Fruit fly (Drosophila melanogaster) whole organism, embryonic: Measurements from ENCODE around the gene kis.

Source experiments
- Abd-B ChIP-seq: fragments of 200-800 bp; sonication (Bioruptor generic); optimal IDR thresholded peaks from 2 replicates; lab custom pipeline; 2018; ENCODE audit warnings: missing biosample characterization, mild to moderate bottlenecking, missing genetic modification characterization, moderate library complexity
- Antp ChIP-seq: fragments of 200-800 bp; sonication (Bioruptor generic); optimal IDR thresholded peaks from 3 replicates; lab custom pipeline; 2016; ENCODE audit warnings: missing biosample characterization, missing genetic modification characterization
- B-H2 ChIP-seq: fragments of 200-800 bp; sonication (Bioruptor generic); optimal IDR thresholded peaks from 2 replicates; lab custom pipeline; 2018; ENCODE audit warnings: missing biosample characterization, mild to moderate bottlenecking, missing genetic modification characterization
- Blimp-1 ChIP-seq: fragments of 200-800 bp; sonication (Bioruptor generic); optimal IDR thresholded peaks from 3 replicates; lab custom pipeline; 2018; ENCODE audit warnings: missing biosample characterization, missing genetic modification characterization, mild to moderate bottlenecking, moderate library complexity, missing genetic modification reagents
- CG10267 ChIP-seq: fragments of 200-800 bp; sonication (Bioruptor generic); optimal IDR thresholded peaks from 2 replicates; lab custom pipeline; 2018; ENCODE audit warnings: missing biosample characterization, mild to moderate bottlenecking, missing genetic modification characterization, moderate library complexity
- CG10654 ChIP-seq: fragments of 200-800 bp; sonication (Bioruptor generic); optimal IDR thresholded peaks from 2 replicates; lab custom pipeline; 2016; ENCODE audit warnings: missing biosample characterization, missing genetic modification characterization
- CG11560 ChIP-seq: fragments of 200-800 bp; sonication (Bioruptor generic); IDR thresholded peaks from 3 replicates; pipeline ENCODE4 v1.3.6; 2022; ENCODE audit warnings: missing biosample characterization, missing genetic modification characterization
- CG12071 ChIP-seq: fragments of 200-800 bp; sonication (Bioruptor generic); optimal IDR thresholded peaks from 3 replicates; lab custom pipeline; 2018; ENCODE audit warnings: missing biosample characterization, mild to moderate bottlenecking, missing genetic modification characterization
- CG12219 ChIP-seq: fragments of 200-800 bp; sonication (Bioruptor generic); optimal IDR thresholded peaks from 3 replicates; lab custom pipeline; 2018; ENCODE audit warnings: missing biosample characterization, mild to moderate bottlenecking, missing genetic modification characterization
- CG12236 ChIP-seq: fragments of 200-800 bp; sonication (Bioruptor generic); optimal IDR thresholded peaks from 2 replicates; lab custom pipeline; 2016; ENCODE audit warnings: missing biosample characterization, missing genetic modification characterization
- CG13775 ChIP-seq: fragments of 200-800 bp; sonication (Bioruptor generic); optimal IDR thresholded peaks from 3 replicates; lab custom pipeline; 2017; ENCODE audit warnings: missing biosample characterization, mild to moderate bottlenecking, missing genetic modification characterization
- CG14710 ChIP-seq: fragments of 200-800 bp; sonication (Bioruptor generic); optimal IDR thresholded peaks from 3 replicates; lab custom pipeline; 2019; ENCODE audit warnings: missing biosample characterization, mild to moderate bottlenecking, missing genetic modification characterization, moderate library complexity
- CG14965 ChIP-seq: fragments of 200-800 bp; sonication (Bioruptor generic); optimal IDR thresholded peaks from 2 replicates; lab custom pipeline; 2016; ENCODE audit warnings: missing biosample characterization, missing genetic modification characterization, borderline replicate concordance
- CG2202 ChIP-seq: fragments of 200-800 bp; sonication (Bioruptor generic); optimal IDR thresholded peaks from 2 replicates; lab custom pipeline; 2018; ENCODE audit warnings: missing biosample characterization, mild to moderate bottlenecking, missing genetic modification characterization
- CG2875 ChIP-seq: fragments of 200-800 bp; sonication (Bioruptor generic); optimal IDR thresholded peaks from 2 replicates; lab custom pipeline; 2017; ENCODE audit warnings: missing biosample characterization, mild to moderate bottlenecking, missing genetic modification characterization, missing genetic modification reagents
- CG32532 ChIP-seq: fragments of 200-800 bp; sonication (Bioruptor generic); IDR thresholded peaks from 2 replicates; pipeline ENCODE4 v1.3.6; 2022; ENCODE audit warnings: missing biosample characterization, missing genetic modification characterization
- CG6254 ChIP-seq: fragments of 200-800 bp; sonication (Bioruptor generic); optimal IDR thresholded peaks from 3 replicates; lab custom pipeline; 2017; ENCODE audit warnings: mild to moderate bottlenecking, missing biosample characterization, missing genetic modification reagents, missing genetic modification characterization
- CG7928 ChIP-seq: fragments of 200-800 bp; sonication (Bioruptor generic); optimal IDR thresholded peaks from 2 replicates; lab custom pipeline; 2017; ENCODE audit warnings: missing biosample characterization, mild to moderate bottlenecking, missing genetic modification characterization
- CG8281 ChIP-seq: fragments of 200-800 bp; sonication (Bioruptor generic); optimal IDR thresholded peaks from 2 replicates; lab custom pipeline; 2018; ENCODE audit warnings: missing biosample characterization, mild to moderate bottlenecking, missing genetic modification characterization, moderate library complexity
- CG8765 ChIP-seq: fragments of 200-800 bp; sonication (Bioruptor generic); IDR thresholded peaks from 2 replicates; pipeline ENCODE4 v1.3.6; 2022; ENCODE audit warnings: missing biosample characterization, missing genetic modification characterization
- CG8924 ChIP-seq: fragments of 200-800 bp; optimal IDR thresholded peaks from 3 replicates; lab custom pipeline; 2019; ENCODE audit warnings: missing biosample characterization, mild to moderate bottlenecking, missing genetic modification characterization, moderate library complexity
- CG9437 ChIP-seq: fragments of 200-800 bp; sonication (Bioruptor generic); optimal IDR thresholded peaks from 2 replicates; lab custom pipeline; 2018; ENCODE audit warnings: missing biosample characterization, mild to moderate bottlenecking, missing genetic modification characterization
- D19B ChIP-seq: fragments of 200-800 bp; sonication (Bioruptor generic); optimal IDR thresholded peaks from 2 replicates; lab custom pipeline; 2017; ENCODE audit warnings: missing biosample characterization, mild to moderate bottlenecking, missing genetic modification characterization
- Dad ChIP-seq: fragments of 200-800 bp; sonication (Bioruptor generic); optimal IDR thresholded peaks from 3 replicates; lab custom pipeline; 2016; ENCODE audit warnings: missing biosample characterization, missing genetic modification characterization
- Dp ChIP-seq: fragments of 200-800 bp; sonication (Bioruptor generic); optimal IDR thresholded peaks from 2 replicates; lab custom pipeline; 2018; ENCODE audit warnings: missing biosample characterization, mild to moderate bottlenecking, missing genetic modification characterization, moderate library complexity
- E2f1 ChIP-seq: fragments of 200-800 bp; sonication (Bioruptor generic); IDR thresholded peaks from 2 replicates; pipeline ENCODE4 v1.3.6; 2022; ENCODE audit warnings: missing biosample characterization, missing genetic modification characterization
- Ets65A ChIP-seq: fragments of 200-800 bp; sonication (Bioruptor generic); peaks from one replicate; lab custom pipeline; 2016; ENCODE audit warnings: missing biosample characterization, missing genetic modification characterization
- Gsc ChIP-seq: fragments of 200-800 bp; sonication (Bioruptor generic); IDR thresholded peaks from 2 replicates; pipeline ENCODE4 v1.3.6; 2022; ENCODE audit warnings: missing biosample characterization, missing genetic modification characterization
- HLHmδ ChIP-seq: fragments of 200-800 bp; sonication (Bioruptor generic); optimal IDR thresholded peaks from 2 replicates; lab custom pipeline; 2018; ENCODE audit warnings: missing biosample characterization, mild to moderate bottlenecking, missing genetic modification characterization, moderate library complexity
- Optix ChIP-seq: fragments of 200-800 bp; sonication (Bioruptor generic); IDR thresholded peaks from 3 replicates; pipeline ENCODE4 v1.3.6; 2022; ENCODE audit warnings: missing biosample characterization, missing genetic modification characterization
- Sry-δ ChIP-seq: fragments of 200-800 bp; sonication (Bioruptor generic); optimal IDR thresholded peaks from 2 replicates; lab custom pipeline; 2016; ENCODE audit warnings: missing biosample characterization, missing genetic modification characterization
- Stat92E ChIP-seq, 3 experiments: fragments of >200 bp in 2 of 3; fragments of 200-800 bp in 1 of 3; sonication (Bioruptor generic) in 1 of 3; optimal IDR thresholded peaks; 2 replicates each; lab custom pipeline; 2017 to 2019; ENCODE audit warnings: missing biosample characterization in 3 of 3, missing genetic modification characterization in 3 of 3, mild to moderate bottlenecking in 1 of 3, moderate library complexity in 1 of 3
- Vsx1 ChIP-seq: fragments of 200-800 bp; sonication (Bioruptor generic); optimal IDR thresholded peaks from 2 replicates; lab custom pipeline; 2017; ENCODE audit warnings: missing biosample characterization, mild to moderate bottlenecking, missing genetic modification characterization, missing genetic modification reagents
- bcd ChIP-seq: fragments of 200-800 bp; sonication (Bioruptor generic); optimal IDR thresholded peaks from 2 replicates; lab custom pipeline; 2017; ENCODE audit warnings: missing biosample characterization, mild to moderate bottlenecking, missing genetic modification characterization
- bigmax ChIP-seq: fragments of 200-800 bp; sonication (Bioruptor generic); optimal IDR thresholded peaks from 2 replicates; lab custom pipeline; 2018; ENCODE audit warnings: missing biosample characterization, mild to moderate bottlenecking, missing genetic modification characterization
- corto ChIP-seq: fragments of 200-800 bp; sonication (Bioruptor generic); optimal IDR thresholded peaks from 2 replicates; lab custom pipeline; 2016; ENCODE audit warnings: missing biosample characterization, mild to moderate bottlenecking, missing genetic modification characterization, moderate library complexity
- gcm ChIP-seq: fragments of 200-800 bp; sonication (Bioruptor generic); optimal IDR thresholded peaks from 2 replicates; lab custom pipeline; 2019; ENCODE audit warnings: missing biosample characterization, mild to moderate bottlenecking, missing genetic modification characterization, moderate library complexity
- grn ChIP-seq: fragments of 200-800 bp; sonication (Bioruptor generic); optimal IDR thresholded peaks from 3 replicates; lab custom pipeline; 2017; ENCODE audit warnings: missing biosample characterization, missing genetic modification characterization
- gsb-n ChIP-seq: fragments of 200-800 bp; sonication (Bioruptor generic); optimal IDR thresholded peaks from 3 replicates; lab custom pipeline; 2018; ENCODE audit warnings: missing biosample characterization, mild to moderate bottlenecking, missing genetic modification characterization
- insv ChIP-seq, 2 experiments: fragments of 200-800 bp; sonication (Bioruptor generic); optimal IDR thresholded peaks; 3 replicates each; lab custom pipeline; 2016 to 2018; ENCODE audit warnings: missing biosample characterization in 2 of 2, missing genetic modification characterization in 2 of 2
- maf-S ChIP-seq: fragments of 200-800 bp; sonication (Bioruptor generic); optimal IDR thresholded peaks from 2 replicates; lab custom pipeline; 2016; ENCODE audit warnings: missing biosample characterization, missing genetic modification characterization
- mirr ChIP-seq: fragments of 200-800 bp; sonication (Bioruptor generic); optimal IDR thresholded peaks from 3 replicates; lab custom pipeline; 2018; ENCODE audit warnings: missing biosample characterization, mild to moderate bottlenecking, missing genetic modification characterization
- p53 ChIP-seq: fragments of 200-800 bp; sonication (Bioruptor generic); optimal IDR thresholded peaks from 2 replicates; lab custom pipeline; 2016; ENCODE audit warnings: missing biosample characterization, missing genetic modification characterization
- peb ChIP-seq: fragments of 200-800 bp; sonication (Bioruptor generic); IDR thresholded peaks from 2 replicates; pipeline ENCODE4 v1.3.6; 2022; ENCODE audit warnings: missing biosample characterization, missing genetic modification characterization
- run ChIP-seq: fragments of 200-800 bp; sonication (Bioruptor generic); optimal IDR thresholded peaks from 3 replicates; lab custom pipeline; 2018; ENCODE audit warnings: missing biosample characterization, mild to moderate bottlenecking, missing genetic modification characterization
- sd ChIP-seq: fragments of 200-800 bp; sonication (Bioruptor generic); optimal IDR thresholded peaks from 3 replicates; lab custom pipeline; 2018; ENCODE audit warnings: missing biosample characterization, mild to moderate bottlenecking, missing genetic modification characterization, moderate library complexity
- sens ChIP-seq: fragments of 200-800 bp; sonication (Bioruptor generic); peaks from one replicate; lab custom pipeline; 2016; ENCODE audit warnings: missing biosample characterization, missing genetic modification characterization
- stc ChIP-seq: fragments of 200-800 bp; sonication (Bioruptor generic); IDR thresholded peaks from 2 replicates; pipeline ENCODE4 v1.3.6; 2022; ENCODE audit warnings: missing biosample characterization, missing genetic modification characterization
- tup ChIP-seq: fragments of 200-800 bp; sonication (Bioruptor generic); optimal IDR thresholded peaks from 2 replicates; lab custom pipeline; 2016; ENCODE audit warnings: missing biosample characterization, mild to moderate bottlenecking, missing genetic modification characterization, moderate library complexity

The kis gene

DNA sequence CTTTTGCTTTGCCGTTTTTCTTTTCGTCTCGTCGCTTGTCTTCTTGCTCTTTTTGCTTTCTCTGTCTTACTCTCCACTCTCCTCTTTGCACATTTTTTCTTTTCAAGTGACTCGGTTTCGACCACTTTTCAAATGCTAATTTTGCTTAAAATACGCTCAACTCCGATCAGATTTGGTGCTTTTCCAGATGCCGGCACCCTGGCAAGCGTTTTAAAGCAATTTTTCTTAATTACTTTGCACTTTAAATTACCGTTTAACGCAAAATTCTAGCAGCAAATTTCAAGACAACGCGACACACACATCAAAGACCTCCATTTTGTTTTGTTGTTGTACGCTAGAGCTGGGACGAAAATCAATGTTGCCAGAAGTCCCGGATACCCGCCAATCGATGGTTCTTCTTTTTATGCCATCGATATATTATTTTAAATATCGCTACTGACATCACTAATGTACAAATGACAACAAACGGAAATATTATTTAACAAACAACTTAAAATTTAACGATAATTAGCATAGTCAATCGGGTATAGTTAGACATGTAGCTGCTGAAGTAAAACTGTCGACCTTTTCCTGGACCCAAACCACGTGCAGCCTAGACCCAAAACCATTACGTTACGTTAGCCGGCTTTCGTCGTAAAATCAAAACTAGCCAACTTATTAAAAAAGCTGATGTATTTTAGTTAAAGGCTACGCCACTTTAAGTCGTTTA lies at the start of gene kis (continued):
- peak; percentile 94 for TF ChIP-seq Ets65A
- TF ChIP-seq run = no peak
- peak; percentile 11 for TF ChIP-seq Blimp-1 (GFP tag; lab: Kevin White, UChicago)
- peak; percentile 72 for TF ChIP-seq CG10267
- TF ChIP-seq peb = no peak
- TF ChIP-seq mirr (GFP tag; lab: Kevin White, UChicago) = no peak
- TF ChIP-seq Stat92E (GFP tag; optimal IDR thresholded peaks at IDR 0.05; lab: Kevin White, UChicago) = peak in 1 of 3 experiments; percentile 74
- TF ChIP-seq bcd (GFP tag; lab: Kevin White, UChicago) = peak; percentile 23
- no peak for TF ChIP-seq Vsx1 (GFP tag; lab: Kevin White, UChicago)
- peak; percentile 56 for TF ChIP-seq Dp (GFP tag; lab: Kevin White, UChicago)
- peak; percentile 14 for TF ChIP-seq CG10654 (GFP tag; lab: Kevin White, UChicago)
- peak; percentile 80 for TF ChIP-seq CG14710 (tag; lab: Kevin White, UChicago)
- TF ChIP-seq CG11560 = no peak; the same call in 2 of the 3 replicates
- peak; percentile 47 for TF ChIP-seq Antp (GFP tag; lab: Kevin White, UChicago)
- TF ChIP-seq CG2202 (tag; lab: Kevin White, UChicago) = no peak
- TF ChIP-seq insv (GFP tag; optimal IDR thresholded peaks at IDR 0.05; lab: Kevin White, UChicago) = no peak
- no peak for TF ChIP-seq CG12236 (GFP tag; lab: Kevin White, UChicago)
- TF ChIP-seq CG14965 = no peak
- TF ChIP-seq sens (GFP tag; lab: Kevin White, UChicago) = peak; percentile 90
- no peak for TF ChIP-seq CG12219 (GFP tag; lab: Kevin White, UChicago)
- TF ChIP-seq HLHmδ (GFP tag; lab: Kevin White, UChicago) = no peak
- TF ChIP-seq CG6254 = no peak
- TF ChIP-seq Dad = peak; percentile 43
- no peak for TF ChIP-seq grn (GFP tag; lab: Kevin White, UChicago)
- TF ChIP-seq corto = peak; percentile 35
- peak; percentile 68 for TF ChIP-seq gsb-n
- peak; percentile 100 for TF ChIP-seq CG9437 (GFP tag; lab: Kevin White, UChicago)
- peak; percentile 9 for TF ChIP-seq CG12071 (GFP tag; lab: Kevin White, UChicago)
- peak; percentile 68 for TF ChIP-seq CG32532
- no peak for TF ChIP-seq p53 (GFP tag; lab: Kevin White, UChicago)
- TF ChIP-seq CG8924 (tag; lab: Kevin White, UChicago) = peak; percentile 63
- no peak for TF ChIP-seq CG2875
- no peak for TF ChIP-seq stc
- TF ChIP-seq E2f1 (GFP tag; lab: Robert Waterston, UW) = 0 out of 2 replicates have a peak, but pooled peaks have one; percentile 14
- no peak for TF ChIP-seq Optix (GFP tag; lab: Robert Waterston, UW)
- TF ChIP-seq CG8281 (tag; lab: Kevin White, UChicago) = no peak
- peak; percentile 65 for TF ChIP-seq B-H2 (GFP tag; lab: Kevin White, UChicago)
- TF ChIP-seq Abd-B (GFP tag; lab: Kevin White, UChicago) = peak; percentile 57
- TF ChIP-seq tup (GFP tag; lab: Kevin White, UChicago) = no peak
- peak; percentile 21 for TF ChIP-seq gcm (GFP tag; lab: Kevin White, UChicago)
- peak; percentile 46 for TF ChIP-seq maf-S
- TF ChIP-seq sd = peak; percentile 70
- no peak for TF ChIP-seq D19B (GFP tag; lab: Kevin White, UChicago)
- no peak for TF ChIP-seq CG7928
- no peak for TF ChIP-seq CG8765 (GFP tag; lab: Robert Waterston, UW)
- peak; percentile 21 for TF ChIP-seq CG13775 (GFP tag; lab: Kevin White, UChicago)
- TF ChIP-seq Sry-δ (GFP tag; lab: Kevin White, UChicago) = peak; percentile 99
- TF ChIP-seq Gsc = no peak
- no peak for TF ChIP-seq bigmax
